Worm (Caenorhabditis elegans): ENCODE data around the gene M70.3.
A peak's percentile ranks its signal among the peaks of the same experiment; 100 is the strongest.
"Not testable (repeated sequence)": the region's sequence is repeated elsewhere in the genome, so short reads cannot be mapped to it uniquely, and the experiment has no call there.

M70.3 gene

DNA sequence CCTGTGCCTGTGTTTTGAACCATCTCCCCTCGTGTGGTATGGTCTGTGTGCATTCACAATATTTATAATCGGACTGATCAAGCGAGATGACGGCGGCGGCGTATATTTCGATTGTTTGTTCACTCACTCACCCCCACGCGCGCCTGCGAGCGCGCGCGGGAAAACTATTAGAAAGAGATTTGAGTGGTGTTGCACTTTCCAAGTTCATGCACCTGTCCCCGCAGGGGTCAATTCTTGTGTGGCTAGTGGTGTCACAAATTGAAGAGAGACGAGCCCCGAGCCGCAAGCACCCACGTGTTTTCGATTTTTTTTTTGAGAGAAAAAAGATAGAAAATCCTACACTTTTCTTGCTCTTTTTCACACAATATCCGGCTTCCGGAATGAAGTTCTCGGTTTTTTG lies 25.0 kb downstream of the M70.3 start (continued):
- TF ChIP-seq nhr-20 (tag; optimal IDR thresholded peaks at IDR 0.05) (peak; percentile 20), aly-2 (tag; optimal IDR thresholded peaks at IDR 0.05) (no peak), dsc-1 (tag; optimal IDR thresholded peaks at IDR 0.05) (peak; percentile 37), C16A3.4 (tag; optimal IDR thresholded peaks at IDR 0.05) (no peak), nhr-85 (tag) (no peak), sptf-1 (tag; optimal IDR thresholded peaks at IDR 0.05) (no peak), blmp-1 (tag; optimal IDR thresholded peaks at IDR 0.05) (no peak), jun-1 (tag; optimal IDR thresholded peaks at IDR 0.05) (no peak), ceh-63 (GFP tag; optimal IDR thresholded peaks at IDR 0.05) (no peak), ets-5 (GFP tag; IDR thresholded peaks at IDR 0.05) (no peak), elt-2 (tag; optimal IDR thresholded peaks at IDR 0.05) (no peak), zip-4 (GFP tag; optimal IDR thresholded peaks at IDR 0.05) (no peak), lin-13 (GFP tag; optimal IDR thresholded peaks at IDR 0.05) (no peak), hpl-2 (GFP tag; optimal IDR thresholded peaks at IDR 0.05) (no peak), nhr-19 (GFP tag; conservative IDR thresholded peaks at IDR 0.05) (no peak; the same call in 1 of the 2 replicates), lir-3 (tag; optimal IDR thresholded peaks at IDR 0.05; ENCODE audit: poor library complexity) (no peak), Y116A8C.19 (tag; optimal IDR thresholded peaks at IDR 0.05; ENCODE audit: borderline replicate concordance) (no peak), mab-9 (GFP tag; IDR thresholded peaks at IDR 0.05) (no peak), mep-1 (tag; optimal IDR thresholded peaks at IDR 0.05) (no peak), lin-14 (GFP tag; optimal IDR thresholded peaks at IDR 0.05) (peak; percentile 76), ama-1 (optimal IDR thresholded peaks at IDR 0.05) (no peak), F16B12.6 (tag; optimal IDR thresholded peaks at IDR 0.05) (no peak), unc-130 (tag; optimal IDR thresholded peaks at IDR 0.05) (peak; percentile 12), tbx-2 (tag; optimal IDR thresholded peaks at IDR 0.05) (peak; percentile 38), skn-1 (tag; optimal IDR thresholded peaks at IDR 0.05) (peak; percentile 41), mdl-1 (tag; optimal IDR thresholded peaks at IDR 0.05) (peak in 1 of 2 experiments; percentile 61), nhr-71 (tag; optimal IDR thresholded peaks at IDR 0.05) (peak; percentile 52), unc-86 (tag; optimal IDR thresholded peaks at IDR 0.05) (no peak), grh-1 (GFP tag; IDR thresholded peaks at IDR 0.05) (no peak), snu-23 (GFP tag; optimal IDR thresholded peaks at IDR 0.05) (no peak), egl-27 (tag; optimal IDR thresholded peaks at IDR 0.05) (no peak), egl-13 (tag; optimal IDR thresholded peaks at IDR 0.05) (no peak), ces-1 (GFP tag; optimal IDR thresholded peaks at IDR 0.05) (no peak), hlh-17 (GFP tag; optimal IDR thresholded peaks at IDR 0.05; ENCODE audit: borderline replicate concordance) (no peak), nhr-77 (tag; optimal IDR thresholded peaks at IDR 0.05) (no peak), sup-37 (GFP tag; optimal IDR thresholded peaks at IDR 0.05) (no peak), hlh-4 (tag; optimal IDR thresholded peaks at IDR 0.05) (no peak), ztf-4 (tag; optimal IDR thresholded peaks at IDR 0.05) (no peak), unc-62 (GFP tag; optimal IDR thresholded peaks at IDR 0.05) (no peak), nhr-47 (tag; optimal IDR thresholded peaks at IDR 0.05) (no peak), lsy-2 (tag; optimal IDR thresholded peaks at IDR 0.05) (no peak), ceh-8 (GFP tag; optimal IDR thresholded peaks at IDR 0.05) (no peak), aha-1 (tag; optimal IDR thresholded peaks at IDR 0.05) (no peak), pax-3 (tag; optimal IDR thresholded peaks at IDR 0.05) (no peak), irx-1 (tag; optimal IDR thresholded peaks at IDR 0.05) (no peak)

ce11 chrIV:2216756-2217155 lies 25.5 kb downstream of the M70.3 start, which contains the start of gene T04C4.3:
Gene T04C4.3 (minus strand): TSS chrIV:2216856.
- TF ChIP-seq nhr-28, sox-4, dsc-1 (tag; optimal IDR thresholded peaks at IDR 0.05): not testable (repeated sequence)
